Fruit fly (Drosophila melanogaster) whole organism, wandering third instar larva: ENCODE data around the gene Sec24CD.
A peak's percentile ranks its signal among the peaks of the same experiment; 100 is the strongest.

ENCODE experiments used
- Abd-B ChIP-seq: fragments of >200 bp; optimal IDR thresholded peaks from 2 replicates; lab custom pipeline; 2017; ENCODE audit warnings: missing biosample characterization, missing genetic modification characterization
- CG32264 ChIP-seq: fragments of 200-800 bp; sonication (Bioruptor generic); optimal IDR thresholded peaks from 2 replicates; lab custom pipeline; 2016; ENCODE audit warnings: missing biosample characterization, missing genetic modification characterization
- CG9705 ChIP-seq: fragments of 200-800 bp; sonication (Bioruptor generic); optimal IDR thresholded peaks from 2 replicates; lab custom pipeline; 2018; ENCODE audit warnings: missing biosample characterization, mild to moderate bottlenecking, missing genetic modification characterization
- CrebA ChIP-seq: fragments of 200-800 bp; sonication (Bioruptor generic); optimal IDR thresholded peaks from 2 replicates; lab custom pipeline; 2016; ENCODE audit warnings: missing biosample characterization, mild to moderate bottlenecking, missing genetic modification characterization, borderline replicate concordance
- Dfd ChIP-seq: fragments of >200 bp; optimal IDR thresholded peaks from 2 replicates; lab custom pipeline; 2017; ENCODE audit warnings: missing biosample characterization, missing genetic modification characterization
- Dif ChIP-seq: fragments of 200-275, 200-300 bp; sonication (Bioruptor generic); optimal IDR thresholded peaks from 2 replicates; lab custom pipeline; 2018; ENCODE audit warnings: missing biosample characterization, missing genetic modification characterization; ENCODE audit not compliant: partially characterized antibody
- GATAd ChIP-seq: sonication (Bioruptor generic); optimal IDR thresholded peaks from 2 replicates; lab custom pipeline; 2016; ENCODE audit warnings: missing biosample characterization, missing genetic modification characterization
- HLH106 ChIP-seq: fragments of 200-800 bp; optimal IDR thresholded peaks from 3 replicates; lab custom pipeline; 2019; ENCODE audit warnings: missing biosample characterization, mild to moderate bottlenecking, missing genetic modification characterization, moderate library complexity
- Hnf4 ChIP-seq: fragments of 200-800 bp; sonication (Bioruptor generic); optimal IDR thresholded peaks from 2 replicates; lab custom pipeline; 2016; ENCODE audit warnings: missing biosample characterization, mild to moderate bottlenecking, missing genetic modification characterization
- Hr78 ChIP-seq: fragments of >200 bp; optimal IDR thresholded peaks from 2 replicates; lab custom pipeline; 2017; ENCODE audit warnings: missing biosample characterization, missing genetic modification characterization
- Hr83 ChIP-seq: fragments of 200-300 bp; sonication (Bioruptor generic); optimal IDR thresholded peaks from 2 replicates; lab custom pipeline; 2016; ENCODE audit warnings: missing biosample characterization, mild to moderate bottlenecking, missing genetic modification characterization, moderate library complexity; ENCODE audit not compliant: poor library complexity, severe bottlenecking
- Jra ChIP-seq: sonication (Bioruptor generic); optimal IDR thresholded peaks from 2 replicates; lab custom pipeline; 2016; ENCODE audit warnings: missing biosample characterization, missing genetic modification characterization
- Mio ChIP-seq: sonication (Bioruptor generic); optimal IDR thresholded peaks from 2 replicates; lab custom pipeline; 2016; ENCODE audit warnings: missing biosample characterization, missing genetic modification characterization
- Myc ChIP-seq: fragments of >200 bp; optimal IDR thresholded peaks from 2 replicates; lab custom pipeline; 2017
- N ChIP-seq: fragments of >200 bp; optimal IDR thresholded peaks from 2 replicates; lab custom pipeline; 2018; ENCODE audit warnings: missing biosample characterization, missing external identifiers, missing genetic modification characterization
- OdsH ChIP-seq: fragments of 200-800 bp; sonication (Bioruptor generic); optimal IDR thresholded peaks from 2 replicates; lab custom pipeline; 2016; ENCODE audit warnings: missing biosample characterization, mild to moderate bottlenecking, missing genetic modification characterization
- Rel ChIP-seq, 2 experiments: fragments of 200-800 bp; sonication (Bioruptor generic) in 1 of 2; optimal IDR thresholded peaks; 2 replicates in 1 of 2; 3 replicates in 1 of 2; lab custom pipeline; 2016 to 2019; ENCODE audit warnings: mild to moderate bottlenecking in 2 of 2, missing biosample characterization in 2 of 2, missing genetic modification characterization in 2 of 2, moderate library complexity in 1 of 2
- Sp1 ChIP-seq: fragments of 200-800 bp; sonication (Bioruptor generic); optimal IDR thresholded peaks from 3 replicates; lab custom pipeline; 2019; ENCODE audit warnings: missing biosample characterization, mild to moderate bottlenecking, missing genetic modification characterization, moderate library complexity
- Vsx2 ChIP-seq: fragments of 200-300, 225-300 bp; sonication (Bioruptor generic); optimal IDR thresholded peaks from 2 replicates; lab custom pipeline; 2018; ENCODE audit warnings: missing biosample characterization, missing genetic modification characterization; ENCODE audit not compliant: partially characterized antibody
- br ChIP-seq: fragments of 200-800 bp; sonication (Bioruptor generic); optimal IDR thresholded peaks from 2 replicates; lab custom pipeline; 2016; ENCODE audit warnings: missing biosample characterization, missing genetic modification characterization
- brk ChIP-seq: fragments of 200-800 bp; sonication (Bioruptor generic); optimal IDR thresholded peaks from 2 replicates; lab custom pipeline; 2016; ENCODE audit warnings: missing biosample characterization, mild to moderate bottlenecking, missing genetic modification characterization
- dl ChIP-seq, 2 experiments: fragments of 175-275, 200-275 bp in 1 of 2; fragments of 200-275 bp in 1 of 2; sonication (Bioruptor generic); optimal IDR thresholded peaks; lab custom pipeline; 2018; ENCODE audit warnings: mild to moderate bottlenecking in 2 of 2, missing biosample characterization in 2 of 2, missing genetic modification characterization in 2 of 2, moderate library complexity in 2 of 2; ENCODE audit not compliant: partially characterized antibody in 2 of 2, insufficient read depth in 1 of 2
- dmrt93B ChIP-seq: fragments of 200-800 bp; sonication (Bioruptor generic); optimal IDR thresholded peaks from 2 replicates; lab custom pipeline; 2018; ENCODE audit warnings: missing biosample characterization, mild to moderate bottlenecking, missing genetic modification characterization
- dsf ChIP-seq: sonication (Bioruptor generic); optimal IDR thresholded peaks from 2 replicates; lab custom pipeline; 2016; ENCODE audit warnings: missing biosample characterization, missing genetic modification characterization, borderline replicate concordance
- ey ChIP-seq: fragments of 200-800 bp; sonication (Bioruptor generic); optimal IDR thresholded peaks from 2 replicates; lab custom pipeline; 2016; ENCODE audit warnings: missing biosample characterization, missing genetic modification characterization
- foxo ChIP-seq, 2 experiments: fragments of 200-800 bp; sonication (Bioruptor generic); optimal IDR thresholded peaks; 2 replicates in 1 of 2; 3 replicates in 1 of 2; lab custom pipeline; 2016 to 2017; ENCODE audit warnings: missing biosample characterization in 2 of 2, missing genetic modification characterization in 2 of 2
- fru ChIP-seq: fragments of 200-800 bp; sonication (Bioruptor generic); optimal IDR thresholded peaks from 3 replicates; lab custom pipeline; 2016; ENCODE audit warnings: missing biosample characterization, mild to moderate bottlenecking, missing genetic modification characterization
- h ChIP-seq: fragments of 200-800 bp; sonication (Bioruptor generic); optimal IDR thresholded peaks from 3 replicates; lab custom pipeline; 2016; ENCODE audit warnings: missing biosample characterization, mild to moderate bottlenecking, missing genetic modification characterization
- jim ChIP-seq: fragments of 175-275, 200-325 bp; sonication (Bioruptor generic); optimal IDR thresholded peaks from 2 replicates; lab custom pipeline; 2016; ENCODE audit warnings: missing biosample characterization, mild to moderate bottlenecking, missing genetic modification characterization
- lola ChIP-seq: fragments of >200 bp; optimal IDR thresholded peaks from 2 replicates; lab custom pipeline; 2017; ENCODE audit warnings: missing biosample characterization, missing genetic modification characterization
- pan ChIP-seq: fragments of >200 bp; optimal IDR thresholded peaks from 2 replicates; lab custom pipeline; 2017
- psq ChIP-seq: fragments of 200-800 bp; sonication (Bioruptor generic); optimal IDR thresholded peaks from 3 replicates; lab custom pipeline; 2017; ENCODE audit warnings: missing biosample characterization, mild to moderate bottlenecking, missing genetic modification characterization, moderate library complexity
- rgr ChIP-seq: fragments of 200-800 bp; sonication (Bioruptor generic); optimal IDR thresholded peaks from 3 replicates; lab custom pipeline; 2016; ENCODE audit warnings: missing biosample characterization, mild to moderate bottlenecking, missing genetic modification characterization
- sage ChIP-seq: fragments of 200-800 bp; sonication (Bioruptor generic); optimal IDR thresholded peaks from 2 replicates; lab custom pipeline; 2016; ENCODE audit warnings: missing biosample characterization, mild to moderate bottlenecking, missing genetic modification characterization
- sv ChIP-seq: fragments of 200-800 bp; sonication (Bioruptor generic); optimal IDR thresholded peaks from 3 replicates; lab custom pipeline; 2016; ENCODE audit warnings: missing biosample characterization, missing genetic modification characterization
- tai ChIP-seq: sonication (Bioruptor generic); optimal IDR thresholded peaks from 2 replicates; lab custom pipeline; 2016; ENCODE audit warnings: missing biosample characterization, missing genetic modification characterization
- usp ChIP-seq: fragments of >200 bp; optimal IDR thresholded peaks from 2 replicates; lab custom pipeline; 2017; ENCODE audit warnings: missing biosample characterization, missing genetic modification characterization
- woc ChIP-seq: sonication (Bioruptor generic); optimal IDR thresholded peaks from 2 replicates; lab custom pipeline; 2016; ENCODE audit warnings: missing biosample characterization, mild to moderate bottlenecking, missing genetic modification characterization

Sec24CD gene

DNA sequence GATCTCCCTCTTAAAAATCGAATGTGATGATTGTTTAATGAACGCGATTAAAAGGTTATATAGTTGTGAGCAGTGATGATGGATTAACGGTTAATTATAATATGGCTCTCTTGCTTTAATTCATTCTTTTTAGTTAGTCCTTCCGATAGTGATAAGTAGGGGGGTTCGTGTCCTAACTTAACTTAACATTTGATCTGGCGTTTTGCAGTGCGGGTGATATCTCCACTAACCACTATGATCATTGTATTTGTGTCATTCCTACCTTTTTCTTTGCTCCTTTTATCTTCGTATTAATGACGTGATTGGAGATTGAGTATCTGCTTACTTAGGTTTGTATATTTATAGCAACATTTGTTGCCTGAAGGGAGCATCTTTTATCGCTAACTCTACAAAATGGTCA lies 41.3 kb downstream of the Sec24CD start:
- TF ChIP-seq psq (GFP tag; lab: Kevin White, UChicago) (no peak), fru (GFP tag; lab: Kevin White, UChicago) (no peak), h (GFP tag; lab: Kevin White, UChicago) (no peak), Rel (GFP tag; optimal IDR thresholded peaks at IDR 0.05; lab: Kevin White, UChicago) (no peak), Rel (tag; optimal IDR thresholded peaks at IDR 0.05; lab: Kevin White, UChicago) (no peak), dmrt93B (GFP tag; lab: Kevin White, UChicago) (no peak), CG32264 (GFP tag; lab: Kevin White, UChicago) (no peak), rgr (GFP tag; lab: Kevin White, UChicago) (no peak), dsf (GFP tag; lab: Kevin White, UChicago) (no peak), CrebA (GFP tag; lab: Kevin White, UChicago) (no peak), Jra (GFP tag; lab: Kevin White, UChicago) (no peak), Hnf4 (no peak), lola (GFP tag; lab: Kevin White, UChicago) (no peak), OdsH (GFP tag; lab: Kevin White, UChicago) (no peak), sv (GFP tag; lab: Kevin White, UChicago) (no peak), Vsx2 (no peak)

DNA sequence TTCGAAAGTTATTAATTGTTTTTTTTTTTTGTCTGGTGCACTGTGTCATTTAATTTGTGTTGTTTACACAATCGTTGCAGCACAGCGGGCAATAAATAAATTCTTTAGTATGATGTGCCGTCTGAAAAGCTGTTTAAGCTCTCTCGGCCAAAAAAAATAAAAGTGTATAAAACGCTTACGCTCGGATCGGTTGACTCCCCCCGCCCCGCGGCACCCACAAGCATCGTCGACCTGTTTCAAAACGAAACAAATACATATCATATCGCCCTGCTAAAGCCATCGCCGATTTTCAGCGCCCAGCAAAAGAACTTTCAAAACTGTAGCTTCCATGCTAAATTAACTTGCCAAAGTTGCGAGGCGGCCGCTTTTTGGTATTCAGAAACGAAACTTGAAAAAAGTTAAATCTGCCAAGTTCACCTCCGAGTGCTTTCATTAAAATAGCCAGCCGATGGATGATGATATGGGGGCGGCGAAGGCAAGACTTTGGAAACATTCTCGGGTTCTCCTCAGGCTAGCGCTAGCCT lies 42.3 kb downstream of the Sec24CD start:
- TF ChIP-seq foxo (GFP tag; optimal IDR thresholded peaks at IDR 0.05; lab: Kevin White, UChicago) (no peak), sage (GFP tag; lab: Kevin White, UChicago) (peak; percentile 4), Rel (GFP tag; optimal IDR thresholded peaks at IDR 0.05; lab: Kevin White, UChicago) (no peak), Rel (tag; optimal IDR thresholded peaks at IDR 0.05; lab: Kevin White, UChicago) (peak; percentile 30), h (GFP tag; lab: Kevin White, UChicago) (peak; percentile 2), Vsx2 (peak; percentile 32), Dif (GFP tag; lab: Kevin White, UChicago) (peak; percentile 67), br (GFP tag; lab: Kevin White, UChicago) (no peak)
- TF ChIP-seq, all 38 proteins: peak for 5

DNA sequence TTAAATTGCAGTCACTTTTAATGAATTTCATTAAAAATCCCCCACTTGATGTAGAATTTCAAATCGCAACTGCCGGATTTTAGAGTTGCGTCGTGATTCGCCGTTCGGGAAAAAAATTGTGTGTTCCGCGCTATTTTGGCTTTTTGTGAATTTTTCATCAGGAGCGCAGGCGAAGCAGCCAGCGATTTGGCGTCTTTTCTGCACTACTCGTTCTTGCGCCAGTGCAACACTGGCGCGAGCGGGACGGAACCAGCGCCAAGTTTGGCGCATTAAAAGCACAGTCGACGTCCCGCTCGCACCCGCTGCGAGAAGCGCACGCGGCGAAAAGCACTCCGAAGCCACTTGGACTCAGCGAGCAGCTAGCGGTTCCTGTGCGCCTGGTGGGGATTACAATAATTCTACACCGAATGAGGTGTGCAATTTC lies 43.3 kb downstream of the Sec24CD start:
- TF ChIP-seq dl (GFP tag; optimal IDR thresholded peaks at IDR 0.05; lab: Kevin White, UChicago; ENCODE audit: insufficient read depth in 1 of 2, partially characterized antibody in 2 of 2): peak; percentile 40 to 86
- TF ChIP-seq ey (GFP tag; lab: Kevin White, UChicago): no peak
- peak; percentile 55 for TF ChIP-seq Hr83 (GFP tag; lab: Kevin White, UChicago)
- TF ChIP-seq jim (GFP tag; lab: Kevin White, UChicago): no peak
- no peak for TF ChIP-seq Jra (GFP tag; lab: Kevin White, UChicago)
- TF ChIP-seq brk: no peak
- no peak for TF ChIP-seq Hnf4
- peak; percentile 51 for TF ChIP-seq Sp1 (GFP tag; lab: Kevin White, UChicago)
- TF ChIP-seq Mio: no peak
- TF ChIP-seq Myc (lab: Kevin White, UChicago): peak; percentile 44
- peak; percentile 18 for TF ChIP-seq dmrt93B (GFP tag; lab: Kevin White, UChicago)
- TF ChIP-seq pan (lab: Kevin White, UChicago): no peak
- peak; percentile 32 for TF ChIP-seq CG9705 (GFP tag; lab: Kevin White, UChicago)
- no peak for TF ChIP-seq Rel (GFP tag; optimal IDR thresholded peaks at IDR 0.05; lab: Kevin White, UChicago)
- TF ChIP-seq Rel (tag; optimal IDR thresholded peaks at IDR 0.05; lab: Kevin White, UChicago): peak; percentile 95
- peak; percentile 46 for TF ChIP-seq OdsH (GFP tag; lab: Kevin White, UChicago)
- TF ChIP-seq Hr78 (GFP tag; lab: Kevin White, UChicago): no peak
- peak; percentile 76 for TF ChIP-seq CrebA (GFP tag; lab: Kevin White, UChicago)
- TF ChIP-seq Dif (GFP tag; lab: Kevin White, UChicago): peak; percentile 90
- TF ChIP-seq foxo (GFP tag; optimal IDR thresholded peaks at IDR 0.05; lab: Kevin White, UChicago): peak; percentile 1 to 13
- TF ChIP-seq rgr (GFP tag; lab: Kevin White, UChicago): peak; percentile 44
- TF ChIP-seq Vsx2: peak; percentile 94
- TF ChIP-seq sv (GFP tag; lab: Kevin White, UChicago): no peak
- peak; percentile 9 for TF ChIP-seq br (GFP tag; lab: Kevin White, UChicago)
- no peak for TF ChIP-seq Abd-B (GFP tag; lab: Kevin White, UChicago)
- TF ChIP-seq tai (GFP tag; lab: Kevin White, UChicago): no peak
- peak; percentile 83 for TF ChIP-seq h (GFP tag; lab: Kevin White, UChicago)
- peak; percentile 55 for TF ChIP-seq HLH106
- peak; percentile 13 for TF ChIP-seq psq (GFP tag; lab: Kevin White, UChicago)
- no peak for TF ChIP-seq woc (GFP tag; lab: Kevin White, UChicago)
- TF ChIP-seq N (GFP tag; lab: Kevin White, UChicago): no peak
- TF ChIP-seq fru (GFP tag; lab: Kevin White, UChicago): peak; percentile 23
- no peak for TF ChIP-seq usp
- no peak for TF ChIP-seq Dfd (GFP tag; lab: Kevin White, UChicago)
- no peak for TF ChIP-seq GATAd (GFP tag; lab: Kevin White, UChicago)
- TF ChIP-seq lola (GFP tag; lab: Kevin White, UChicago): no peak
